Fruit fly (Drosophila melanogaster) whole organism, embryonic: ENCODE measurements around the gene CG2147.

Experiments
- Atf6 ChIP-seq: fragments of 200-800 bp; sonication (Bioruptor generic); IDR thresholded peaks from 2 replicates; pipeline ENCODE4 v1.3.6; 2022; ENCODE audit warnings: missing biosample characterization, missing genetic modification characterization
- CG10147 ChIP-seq: fragments of 200-800 bp; sonication (Bioruptor generic); optimal IDR thresholded peaks from 2 replicates; lab custom pipeline; 2019; ENCODE audit warnings: missing biosample characterization, mild to moderate bottlenecking, missing genetic modification characterization, moderate library complexity
- CG10267 ChIP-seq: fragments of 200-800 bp; sonication (Bioruptor generic); optimal IDR thresholded peaks from 2 replicates; lab custom pipeline; 2018; ENCODE audit warnings: missing biosample characterization, mild to moderate bottlenecking, missing genetic modification characterization, moderate library complexity
- CG10274 ChIP-seq: fragments of 200-800 bp; sonication (Bioruptor generic); optimal IDR thresholded peaks from 3 replicates; lab custom pipeline; 2017; ENCODE audit warnings: missing biosample characterization, mild to moderate bottlenecking, missing genetic modification characterization
- CG10543 ChIP-seq: fragments of 200-800 bp; sonication (Bioruptor generic); optimal IDR thresholded peaks from 3 replicates; lab custom pipeline; 2017; ENCODE audit warnings: missing biosample characterization, mild to moderate bottlenecking, missing genetic modification characterization, moderate library complexity
- CG10979 ChIP-seq: fragments of 200-800 bp; sonication (Bioruptor generic); optimal IDR thresholded peaks from 2 replicates; lab custom pipeline; 2018; ENCODE audit warnings: missing biosample characterization, mild to moderate bottlenecking, missing genetic modification characterization, moderate library complexity
- CG12299 ChIP-seq: fragments of 200-800 bp; sonication (Bioruptor generic); optimal IDR thresholded peaks from 2 replicates; lab custom pipeline; 2018; ENCODE audit warnings: missing biosample characterization, mild to moderate bottlenecking, missing genetic modification characterization
- CG12942 ChIP-seq: fragments of 200-800 bp; sonication (Bioruptor generic); optimal IDR thresholded peaks from 3 replicates; lab custom pipeline; 2016; ENCODE audit warnings: missing biosample characterization, missing genetic modification characterization
- CG1603 ChIP-seq: fragments of 200-800 bp; sonication (Bioruptor generic); optimal IDR thresholded peaks from 2 replicates; lab custom pipeline; 2019; ENCODE audit warnings: missing biosample characterization, mild to moderate bottlenecking, missing genetic modification characterization, moderate library complexity
- CG17802 ChIP-seq: fragments of 200-800 bp; sonication (Bioruptor generic); optimal IDR thresholded peaks from 2 replicates; lab custom pipeline; 2018; ENCODE audit warnings: missing biosample characterization, mild to moderate bottlenecking, missing genetic modification characterization, moderate library complexity
- CG18764 ChIP-seq: fragments of 200-800 bp; sonication (Bioruptor generic); optimal IDR thresholded peaks from 3 replicates; lab custom pipeline; 2016; ENCODE audit warnings: missing biosample characterization, missing genetic modification characterization
- CG2120 ChIP-seq: fragments of 200-800 bp; sonication (Bioruptor generic); optimal IDR thresholded peaks from 3 replicates; lab custom pipeline; 2016; ENCODE audit warnings: missing biosample characterization, missing genetic modification characterization
- CG2712 ChIP-seq: fragments of 200-800 bp; optimal IDR thresholded peaks from 3 replicates; lab custom pipeline; 2019; ENCODE audit warnings: missing biosample characterization, mild to moderate bottlenecking, missing genetic modification characterization, moderate library complexity
- CG32772 ChIP-seq: fragments of 200-800 bp; sonication (Bioruptor generic); IDR thresholded peaks from 2 replicates; pipeline ENCODE4 v1.3.6; 2022; ENCODE audit warnings: missing biosample characterization, missing genetic modification characterization
- CG3847 ChIP-seq: fragments of 200-800 bp; sonication (Bioruptor generic); IDR thresholded peaks from 2 replicates; pipeline ENCODE4 v1.3.6; 2022; ENCODE audit warnings: missing biosample characterization, missing genetic modification characterization
- CG4424 ChIP-seq: fragments of 200-800 bp; sonication (Bioruptor generic); optimal IDR thresholded peaks from 3 replicates; lab custom pipeline; 2016; ENCODE audit warnings: missing biosample characterization, missing genetic modification characterization
- CG5245 ChIP-seq: fragments of 200-800 bp; sonication (Bioruptor generic); optimal IDR thresholded peaks from 3 replicates; lab custom pipeline; 2016; ENCODE audit warnings: missing biosample characterization, missing genetic modification characterization
- CG5953 ChIP-seq: fragments of 200-800 bp; sonication (Bioruptor generic); IDR thresholded peaks from 2 replicates; pipeline ENCODE4 v1.3.6; 2022; ENCODE audit warnings: missing biosample characterization, missing genetic modification characterization
- CG6683 ChIP-seq: fragments of 200-800 bp; sonication (Bioruptor generic); optimal IDR thresholded peaks from 2 replicates; lab custom pipeline; 2017; ENCODE audit warnings: missing biosample characterization, mild to moderate bottlenecking, missing genetic modification characterization, missing genetic modification reagents
- CG7963 ChIP-seq: fragments of 200-800 bp; sonication (Bioruptor generic); IDR thresholded peaks from 3 replicates; pipeline ENCODE4 v1.3.6; 2022; ENCODE audit warnings: missing biosample characterization, missing genetic modification characterization; ENCODE audit not compliant: partially characterized antibody
- CG9876 ChIP-seq: fragments of 200-800 bp; sonication (Bioruptor generic); optimal IDR thresholded peaks from 2 replicates; lab custom pipeline; 2016; ENCODE audit warnings: missing biosample characterization, missing genetic modification characterization
- CkIIα-i1 ChIP-seq: fragments of 200-800 bp; sonication (Bioruptor generic); IDR thresholded peaks from 2 replicates; pipeline ENCODE4 v1.3.6; 2022; ENCODE audit warnings: missing biosample characterization, missing genetic modification characterization
- D19A ChIP-seq: fragments of 200-800 bp; optimal IDR thresholded peaks from 3 replicates; lab custom pipeline; 2019; ENCODE audit warnings: missing biosample characterization, mild to moderate bottlenecking, missing genetic modification characterization, moderate library complexity
- Dbx ChIP-seq: fragments of 200-800 bp; sonication (Bioruptor generic); IDR thresholded peaks from 3 replicates; pipeline ENCODE4 v1.3.6; 2022; ENCODE audit warnings: missing biosample characterization, missing genetic modification characterization
- Dek ChIP-seq: fragments of 200-800 bp; sonication (Bioruptor generic); optimal IDR thresholded peaks from 3 replicates; lab custom pipeline; 2019; ENCODE audit warnings: missing biosample characterization, mild to moderate bottlenecking, missing genetic modification characterization, moderate library complexity
- Dip3 ChIP-seq: fragments of 200-800 bp; sonication (Bioruptor generic); optimal IDR thresholded peaks from 3 replicates; lab custom pipeline; 2016; ENCODE audit warnings: missing biosample characterization, missing genetic modification characterization
- Dll ChIP-seq: fragments of 200-800 bp; sonication (Bioruptor generic); IDR thresholded peaks from 4 replicates; pipeline ENCODE4 v1.3.6; 2022; ENCODE audit warnings: missing biosample characterization, missing genetic modification characterization; ENCODE audit not compliant: partially characterized antibody
- Drgx ChIP-seq: fragments of 200-800 bp; sonication (Bioruptor generic); IDR thresholded peaks from 2 replicates; pipeline ENCODE4 v1.3.6; 2022; ENCODE audit warnings: missing biosample characterization, missing genetic modification characterization
- ERR ChIP-seq: fragments of 200-800 bp; sonication (Bioruptor generic); optimal IDR thresholded peaks from 2 replicates; lab custom pipeline; 2016; ENCODE audit warnings: missing biosample characterization, missing genetic modification characterization
- Ets65A ChIP-seq: fragments of 200-800 bp; sonication (Bioruptor generic); peaks from one replicate; lab custom pipeline; 2016; ENCODE audit warnings: missing biosample characterization, missing genetic modification characterization
- HHEX ChIP-seq: fragments of 200-800 bp; sonication (Bioruptor generic); optimal IDR thresholded peaks from 3 replicates; lab custom pipeline; 2017; ENCODE audit warnings: missing biosample characterization, mild to moderate bottlenecking, missing genetic modification characterization, missing genetic modification reagents
- Max ChIP-seq: fragments of 200-800 bp; sonication (Bioruptor generic); optimal IDR thresholded peaks from 2 replicates; lab custom pipeline; 2016; ENCODE audit warnings: missing biosample characterization, mild to moderate bottlenecking, missing genetic modification characterization
- Rfx ChIP-seq: fragments of 200-800 bp; sonication (Bioruptor generic); IDR thresholded peaks from 2 replicates; pipeline ENCODE4 v1.3.6; 2022; ENCODE audit warnings: missing biosample characterization, missing genetic modification characterization
- Sry-δ ChIP-seq: fragments of 200-800 bp; sonication (Bioruptor generic); optimal IDR thresholded peaks from 2 replicates; lab custom pipeline; 2016; ENCODE audit warnings: missing biosample characterization, missing genetic modification characterization
- ap ChIP-seq: fragments of 200-800 bp; sonication (Bioruptor generic); IDR thresholded peaks from 2 replicates; pipeline ENCODE4 v1.3.6; 2022; ENCODE audit warnings: missing biosample characterization, missing genetic modification characterization
- ato ChIP-seq: fragments of 200-800 bp; sonication (Bioruptor generic); IDR thresholded peaks from 2 replicates; pipeline ENCODE4 v1.3.6; 2022; ENCODE audit warnings: missing biosample characterization, missing genetic modification characterization; ENCODE audit not compliant: partially characterized antibody
- az2 ChIP-seq: fragments of 200-800 bp; sonication (Bioruptor generic); optimal IDR thresholded peaks from 3 replicates; lab custom pipeline; 2016; ENCODE audit warnings: missing biosample characterization, missing genetic modification characterization
- chif ChIP-seq, 2 experiments: fragments of 200-800 bp; sonication (Bioruptor generic); optimal IDR thresholded peaks; 3 replicates each; lab custom pipeline; 2016; ENCODE audit warnings: missing biosample characterization in 2 of 2, missing genetic modification characterization in 2 of 2
- danr ChIP-seq: fragments of 200-800 bp; sonication (Bioruptor generic); IDR thresholded peaks from 2 replicates; pipeline ENCODE4 v1.3.6; 2022; ENCODE audit warnings: missing biosample characterization, missing genetic modification characterization
- dati ChIP-seq: fragments of 200-800 bp; sonication (Bioruptor generic); IDR thresholded peaks from 2 replicates; pipeline ENCODE4 v1.3.6; 2022; ENCODE audit warnings: missing biosample characterization, missing genetic modification characterization
- dpn ChIP-seq, 2 experiments: fragments of 200-800 bp; sonication (Bioruptor generic); optimal IDR thresholded peaks; 3 replicates each; lab custom pipeline; 2016; ENCODE audit warnings: missing biosample characterization in 2 of 2, missing genetic modification characterization in 2 of 2
- exex ChIP-seq: fragments of 200-800 bp; sonication (Bioruptor generic); optimal IDR thresholded peaks from 4 replicates; lab custom pipeline; 2018; ENCODE audit warnings: missing biosample characterization, mild to moderate bottlenecking, missing genetic modification characterization, moderate library complexity
- gem ChIP-seq: fragments of 200-800 bp; sonication (Bioruptor generic); optimal IDR thresholded peaks from 2 replicates; lab custom pipeline; 2019; ENCODE audit warnings: missing biosample characterization, mild to moderate bottlenecking, missing genetic modification characterization, moderate library complexity
- gt ChIP-seq: fragments of 200-800 bp; sonication (Bioruptor generic); IDR thresholded peaks from 2 replicates; pipeline ENCODE4 v1.3.6; 2022; ENCODE audit warnings: missing biosample characterization, missing genetic modification characterization
- kah ChIP-seq: fragments of 200-800 bp; sonication (Bioruptor generic); optimal IDR thresholded peaks from 2 replicates; lab custom pipeline; 2018; ENCODE audit warnings: missing biosample characterization, mild to moderate bottlenecking, missing genetic modification characterization
- lov ChIP-seq, 2 experiments: fragments of 200-800 bp in 1 of 2; fragments of >200 bp in 1 of 2; sonication (Bioruptor generic) in 1 of 2; IDR thresholded peaks in 1 of 2; optimal IDR thresholded peaks in 1 of 2; 2 replicates in 1 of 2; 3 replicates in 1 of 2; pipeline versions ENCODE4 v1.3.6 to Lab custom; 2017 to 2022; ENCODE audit warnings: missing biosample characterization in 1 of 2, missing genetic modification characterization in 1 of 2
- luna ChIP-seq: fragments of 200-800 bp; sonication (Bioruptor generic); optimal IDR thresholded peaks from 2 replicates; lab custom pipeline; 2016; ENCODE audit warnings: missing biosample characterization, missing genetic modification characterization
- nmo ChIP-seq: fragments of 200-800 bp; sonication (Bioruptor generic); optimal IDR thresholded peaks from 2 replicates; lab custom pipeline; 2018; ENCODE audit warnings: missing biosample characterization, mild to moderate bottlenecking, missing genetic modification characterization, moderate library complexity
- org-1 ChIP-seq: fragments of 200-800 bp; sonication (Bioruptor generic); optimal IDR thresholded peaks from 2 replicates; lab custom pipeline; 2017; ENCODE audit warnings: missing biosample characterization, missing genetic modification characterization
- sens ChIP-seq: fragments of 200-800 bp; sonication (Bioruptor generic); peaks from one replicate; lab custom pipeline; 2016; ENCODE audit warnings: missing biosample characterization, missing genetic modification characterization
- seq ChIP-seq: fragments of 200-800 bp; sonication (Bioruptor generic); IDR thresholded peaks from 2 replicates; pipeline ENCODE4 v1.3.6; 2022; ENCODE audit warnings: missing biosample characterization, missing genetic modification characterization
- sqz ChIP-seq: fragments of 200-800 bp; sonication (Bioruptor generic); optimal IDR thresholded peaks from 3 replicates; lab custom pipeline; 2018; ENCODE audit warnings: missing biosample characterization, mild to moderate bottlenecking, missing genetic modification characterization

The CG2147 gene

dm6 chrX:8259881-8260280, 19.4 kb downstream of the CG2147 start:
- peak; percentile 40 for TF ChIP-seq nmo (GFP tag; lab: Kevin White, UChicago)
- no peak for TF ChIP-seq CG12942 (GFP tag; lab: Kevin White, UChicago)
- peak; percentile 66 for TF ChIP-seq sens (GFP tag; lab: Kevin White, UChicago)
- no peak for TF ChIP-seq CG3847 (GFP tag; lab: Robert Waterston, UW)
- TF ChIP-seq lov (optimal IDR thresholded peaks at IDR 0.05; lab: Kevin White, UChicago): no peak
- no peak for TF ChIP-seq lov (GFP tag; IDR thresholded peaks at IDR 0.05; lab: Robert Waterston, UW)
- no peak for TF ChIP-seq CG5953 (GFP tag; lab: Robert Waterston, UW)
- TF ChIP-seq sqz: peak; percentile 7
- no peak for TF ChIP-seq Rfx (GFP tag; lab: Robert Waterston, UW)
- TF ChIP-seq gt (GFP tag; lab: Robert Waterston, UW): no peak
- peak; percentile 10 for TF ChIP-seq CG5245 (GFP tag; lab: Kevin White, UChicago)
- TF ChIP-seq HHEX: no peak
- TF ChIP-seq CG10267 (tag; lab: Kevin White, UChicago): no peak
- TF ChIP-seq CG9876 (GFP tag; lab: Kevin White, UChicago): no peak
- no peak for TF ChIP-seq seq (GFP tag; lab: Robert Waterston, UW)
- TF ChIP-seq CG7963: no peak
- TF ChIP-seq chif (GFP tag; optimal IDR thresholded peaks at IDR 0.05; lab: Kevin White, UChicago): peak; percentile 5 to 21
- TF ChIP-seq org-1 (GFP tag; lab: Kevin White, UChicago): no peak
- TF ChIP-seq exex (tag; lab: Kevin White, UChicago): no peak
- TF ChIP-seq Dbx (GFP tag; lab: Robert Waterston, UW): no peak
- no peak for TF ChIP-seq luna (GFP tag; lab: Kevin White, UChicago)
- no peak for TF ChIP-seq Dek (tag; lab: Kevin White, UChicago)
- no peak for TF ChIP-seq Dip3 (GFP tag; lab: Kevin White, UChicago)
- no peak for TF ChIP-seq CG32772
- no peak for TF ChIP-seq CkIIα-i1 (GFP tag; lab: Robert Waterston, UW)
- TF ChIP-seq CG17802 (tag; lab: Kevin White, UChicago): no peak
- TF ChIP-seq danr (GFP tag; lab: Robert Waterston, UW): no peak
- TF ChIP-seq CG1603 (tag; lab: Kevin White, UChicago): peak; percentile 49
- TF ChIP-seq ap (GFP tag; lab: Robert Waterston, UW): peak; percentile 18; the same call in 1 of the 2 replicates
- TF ChIP-seq kah: no peak
- no peak for TF ChIP-seq D19A
- no peak for TF ChIP-seq CG12299
- no peak for TF ChIP-seq CG6683 (GFP tag; lab: Kevin White, UChicago)
- TF ChIP-seq Drgx (GFP tag; lab: Robert Waterston, UW): peak; percentile 65
- no peak for TF ChIP-seq CG18764 (GFP tag; lab: Kevin White, UChicago)
- TF ChIP-seq CG10979: peak; percentile 62
- no peak for TF ChIP-seq Sry-δ (GFP tag; lab: Kevin White, UChicago)
- TF ChIP-seq Max (GFP tag; lab: Kevin White, UChicago): no peak
- peak; percentile 39 for TF ChIP-seq CG4424
- peak in 1 of 2 experiments; percentile 28 for TF ChIP-seq dpn (GFP tag; optimal IDR thresholded peaks at IDR 0.05; lab: Kevin White, UChicago)
- TF ChIP-seq az2 (GFP tag; lab: Kevin White, UChicago): peak; percentile 41
- TF ChIP-seq Atf6: no peak
- no peak for TF ChIP-seq CG10274 (GFP tag; lab: Kevin White, UChicago)
- TF ChIP-seq CG2712: peak; percentile 59
- no peak for TF ChIP-seq CG10543 (GFP tag; lab: Kevin White, UChicago)
- no peak for TF ChIP-seq dati
- TF ChIP-seq CG10147 (GFP tag; lab: Kevin White, UChicago): no peak
- TF ChIP-seq ERR (GFP tag; lab: Kevin White, UChicago): no peak
- TF ChIP-seq Ets65A (GFP tag; lab: Kevin White, UChicago): no peak
- peak; percentile 62 for TF ChIP-seq gem (tag; lab: Kevin White, UChicago)
- no peak for TF ChIP-seq ato (GFP tag; lab: Robert Waterston, UW)
- no peak for TF ChIP-seq Dll (GFP tag; lab: Robert Waterston, UW)
- TF ChIP-seq CG2120 (GFP tag; lab: Kevin White, UChicago): no peak
